Fruit fly (Drosophila melanogaster) Kc167 (cell line): Measurements from ENCODE around the gene Alp10.

Source experiments
- Myc ChIP-seq: fragments of >200 bp; optimal IDR thresholded peaks from 2 replicates; lab custom pipeline; 2017; ENCODE audit warnings: missing external identifiers
- Sin3A ChIP-seq: fragments of >200 bp; optimal IDR thresholded peaks from 2 replicates; lab custom pipeline; 2018; ENCODE audit warnings: missing external identifiers
- h ChIP-seq: fragments of >200 bp; optimal IDR thresholded peaks from 3 replicates; lab custom pipeline; 2018; ENCODE audit warnings: missing external identifiers
- insv ChIP-seq: fragments of >200 bp; optimal IDR thresholded peaks from 3 replicates; lab custom pipeline; 2018; ENCODE audit warnings: missing external identifiers
- psq ChIP-seq: fragments of >200 bp; optimal IDR thresholded peaks from 2 replicates; lab custom pipeline; 2017; ENCODE audit warnings: missing external identifiers
- ttk ChIP-seq: sonication (Bioruptor generic); optimal IDR thresholded peaks from 2 replicates; lab custom pipeline; 2017; ENCODE audit warnings: missing external identifiers

dm6 chr3L:5542772-5543371 is 52.2 kb downstream of the Alp10 start:
- TF ChIP-seq Myc (lab: Kevin White, UChicago) (no peak), ttk (lab: Kevin White, UChicago) (no peak), Sin3A (lab: Kevin White, UChicago) (no peak), h (lab: Kevin White, UChicago) (no peak), insv (no peak), psq (lab: Kevin White, UChicago) (no peak)
